Fruit fly (Drosophila melanogaster) whole organism, embryonic: Measurements from ENCODE around the gene CG31922.

Experiments used
- BEAF-32 ChIP-seq: fragments of 200-800 bp; sonication (Bioruptor generic); optimal IDR thresholded peaks from 3 replicates; lab custom pipeline; 2017; ENCODE audit warnings: missing biosample characterization, missing genetic modification characterization, mild to moderate bottlenecking, moderate library complexity, missing genetic modification reagents
- CG11723 ChIP-seq: fragments of 200-800 bp; sonication (Bioruptor generic); optimal IDR thresholded peaks from 2 replicates; lab custom pipeline; 2017; ENCODE audit warnings: missing biosample characterization, mild to moderate bottlenecking, missing genetic modification characterization
- CG12155 ChIP-seq: fragments of 200-800 bp; sonication (Bioruptor generic); optimal IDR thresholded peaks from 3 replicates; lab custom pipeline; 2016; ENCODE audit warnings: missing biosample characterization, missing genetic modification characterization
- CG12236 ChIP-seq: fragments of 200-800 bp; sonication (Bioruptor generic); optimal IDR thresholded peaks from 2 replicates; lab custom pipeline; 2016; ENCODE audit warnings: missing biosample characterization, missing genetic modification characterization
- CG12299 ChIP-seq: fragments of 200-800 bp; sonication (Bioruptor generic); optimal IDR thresholded peaks from 2 replicates; lab custom pipeline; 2018; ENCODE audit warnings: missing biosample characterization, mild to moderate bottlenecking, missing genetic modification characterization
- CG13894 ChIP-seq: fragments of 200-800 bp; sonication (Bioruptor generic); optimal IDR thresholded peaks from 3 replicates; lab custom pipeline; 2018; ENCODE audit warnings: missing biosample characterization, mild to moderate bottlenecking, missing genetic modification characterization, moderate library complexity
- CG14667 ChIP-seq: fragments of 200-800 bp; sonication (Bioruptor generic); IDR thresholded peaks from 2 replicates; pipeline ENCODE4 v1.3.6; 2022; ENCODE audit warnings: missing biosample characterization, missing genetic modification characterization
- CG15479 ChIP-seq: fragments of 200-800 bp; sonication (Bioruptor generic); optimal IDR thresholded peaks from 3 replicates; lab custom pipeline; 2019; ENCODE audit warnings: missing biosample characterization, mild to moderate bottlenecking, missing genetic modification characterization, moderate library complexity
- CG1647 ChIP-seq: fragments of 200-800 bp; sonication (Bioruptor generic); optimal IDR thresholded peaks from 3 replicates; lab custom pipeline; 2016; ENCODE audit warnings: missing biosample characterization, missing genetic modification characterization
- CG16863 ChIP-seq: fragments of 200-800 bp; sonication (Bioruptor generic); optimal IDR thresholded peaks from 3 replicates; lab custom pipeline; 2016; ENCODE audit warnings: missing biosample characterization, missing genetic modification characterization
- CG17359 ChIP-seq: fragments of 200-800 bp; sonication (Bioruptor generic); optimal IDR thresholded peaks from 3 replicates; lab custom pipeline; 2018; ENCODE audit warnings: missing biosample characterization, mild to moderate bottlenecking, missing genetic modification characterization, moderate library complexity
- CG2120 ChIP-seq: fragments of 200-800 bp; sonication (Bioruptor generic); optimal IDR thresholded peaks from 3 replicates; lab custom pipeline; 2016; ENCODE audit warnings: missing biosample characterization, missing genetic modification characterization
- CG2678 ChIP-seq: fragments of 200-800 bp; sonication (Bioruptor generic); optimal IDR thresholded peaks from 3 replicates; lab custom pipeline; 2019; ENCODE audit warnings: missing biosample characterization, mild to moderate bottlenecking, missing genetic modification characterization, moderate library complexity
- CG3065 ChIP-seq: fragments of 200-800 bp; sonication (Bioruptor generic); optimal IDR thresholded peaks from 2 replicates; lab custom pipeline; 2016; ENCODE audit warnings: missing biosample characterization, missing genetic modification characterization
- CG32532 ChIP-seq: fragments of 200-800 bp; sonication (Bioruptor generic); IDR thresholded peaks from 2 replicates; pipeline ENCODE4 v1.3.6; 2022; ENCODE audit warnings: missing biosample characterization, missing genetic modification characterization
- CG34422 ChIP-seq: fragments of 200-800 bp; sonication (Bioruptor generic); IDR thresholded peaks from 3 replicates; pipeline ENCODE4 v1.3.6; 2022; ENCODE audit warnings: missing biosample characterization, missing genetic modification characterization
- CG4617 ChIP-seq: fragments of 200-800 bp; sonication (Bioruptor generic); optimal IDR thresholded peaks from 3 replicates; lab custom pipeline; 2016; ENCODE audit warnings: missing biosample characterization, missing genetic modification characterization, borderline replicate concordance
- CG8765 ChIP-seq: fragments of 200-800 bp; sonication (Bioruptor generic); IDR thresholded peaks from 2 replicates; pipeline ENCODE4 v1.3.6; 2022; ENCODE audit warnings: missing biosample characterization, missing genetic modification characterization
- CG9797 ChIP-seq: fragments of 200-800 bp; sonication (Bioruptor generic); optimal IDR thresholded peaks from 3 replicates; lab custom pipeline; 2018; ENCODE audit warnings: missing biosample characterization, mild to moderate bottlenecking, missing genetic modification characterization
- Dbx ChIP-seq: fragments of 200-800 bp; sonication (Bioruptor generic); IDR thresholded peaks from 3 replicates; pipeline ENCODE4 v1.3.6; 2022; ENCODE audit warnings: missing biosample characterization, missing genetic modification characterization
- Doc3 ChIP-seq: fragments of 200-800 bp; sonication (Bioruptor generic); IDR thresholded peaks from 3 replicates; pipeline ENCODE4 v1.3.6; 2022; ENCODE audit warnings: missing biosample characterization, missing genetic modification characterization; ENCODE audit not compliant: partially characterized antibody
- Hmx ChIP-seq: fragments of 200-800 bp; sonication (Bioruptor generic); optimal IDR thresholded peaks from 2 replicates; lab custom pipeline; 2016; ENCODE audit warnings: missing biosample characterization, missing genetic modification characterization
- Hr3 ChIP-seq: fragments of 200-800 bp; sonication (Bioruptor generic); optimal IDR thresholded peaks from 3 replicates; lab custom pipeline; 2016; ENCODE audit warnings: missing biosample characterization, missing genetic modification characterization
- MESR4 ChIP-seq: fragments of 200-800 bp; sonication (Bioruptor generic); optimal IDR thresholded peaks from 2 replicates; lab custom pipeline; 2018; ENCODE audit warnings: missing biosample characterization, mild to moderate bottlenecking, missing genetic modification characterization, moderate library complexity
- Side ChIP-seq: fragments of 200-800 bp; sonication (Bioruptor generic); optimal IDR thresholded peaks from 2 replicates; lab custom pipeline; 2016; ENCODE audit warnings: missing biosample characterization, missing genetic modification characterization
- Sry-β ChIP-seq: fragments of 200-800 bp; sonication (Bioruptor generic); optimal IDR thresholded peaks from 2 replicates; lab custom pipeline; 2018; ENCODE audit warnings: missing biosample characterization, mild to moderate bottlenecking, missing genetic modification characterization, moderate library complexity
- Sry-δ ChIP-seq: fragments of 200-800 bp; sonication (Bioruptor generic); optimal IDR thresholded peaks from 2 replicates; lab custom pipeline; 2016; ENCODE audit warnings: missing biosample characterization, missing genetic modification characterization
- Trl ChIP-seq, 3 experiments: fragments of >200 bp in 2 of 3; fragments of 200-800 bp in 1 of 3; sonication (Bioruptor generic) in 1 of 3; optimal IDR thresholded peaks; 2 replicates in 1 of 3; 3 replicates in 2 of 3; lab custom pipeline; 2016 to 2017; ENCODE audit warnings: missing biosample characterization in 1 of 3, missing genetic modification characterization in 1 of 3
- aop ChIP-seq: fragments of 200-800 bp; sonication (Bioruptor generic); IDR thresholded peaks from 2 replicates; pipeline ENCODE4 v1.3.6; 2022; ENCODE audit warnings: missing biosample characterization, missing genetic modification characterization
- ato ChIP-seq: fragments of 200-800 bp; sonication (Bioruptor generic); IDR thresholded peaks from 2 replicates; pipeline ENCODE4 v1.3.6; 2022; ENCODE audit warnings: missing biosample characterization, missing genetic modification characterization; ENCODE audit not compliant: partially characterized antibody
- chinmo ChIP-seq: fragments of 200-800 bp; sonication (Bioruptor generic); IDR thresholded peaks from 4 replicates; pipeline ENCODE4 v1.3.6; 2022; ENCODE audit warnings: missing biosample characterization, missing genetic modification characterization; ENCODE audit not compliant: partially characterized antibody
- chm ChIP-seq: fragments of 200-800 bp; sonication (Bioruptor generic); IDR thresholded peaks from 2 replicates; pipeline ENCODE4 v1.3.6; 2022; ENCODE audit warnings: missing biosample characterization, missing genetic modification characterization
- croc ChIP-seq: fragments of 200-800 bp; sonication (Bioruptor generic); conservative IDR thresholded peaks from 3 replicates; pipeline ENCODE4 v1.3.6; 2022; ENCODE audit warnings: missing biosample characterization, missing genetic modification characterization
- da ChIP-seq: fragments of 200-800 bp; sonication (Bioruptor generic); optimal IDR thresholded peaks from 2 replicates; lab custom pipeline; 2016; ENCODE audit warnings: missing biosample characterization, missing genetic modification characterization
- danr ChIP-seq: fragments of 200-800 bp; sonication (Bioruptor generic); IDR thresholded peaks from 2 replicates; pipeline ENCODE4 v1.3.6; 2022; ENCODE audit warnings: missing biosample characterization, missing genetic modification characterization
- ems ChIP-seq: fragments of 200-800 bp; sonication (Bioruptor generic); optimal IDR thresholded peaks from 3 replicates; lab custom pipeline; 2016; ENCODE audit warnings: missing biosample characterization, missing genetic modification characterization
- ftz-f1 ChIP-seq: fragments of 200-800 bp; sonication (Bioruptor generic); optimal IDR thresholded peaks from 2 replicates; lab custom pipeline; 2016; ENCODE audit warnings: missing biosample characterization, missing genetic modification characterization
- gcm2 ChIP-seq: fragments of 200-800 bp; sonication (Bioruptor generic); optimal IDR thresholded peaks from 2 replicates; lab custom pipeline; 2016; ENCODE audit warnings: missing biosample characterization, missing genetic modification characterization
- gfzf ChIP-seq: fragments of 200-800 bp; sonication (Bioruptor generic); optimal IDR thresholded peaks from 2 replicates; lab custom pipeline; 2016; ENCODE audit warnings: missing biosample characterization, mild to moderate bottlenecking, missing genetic modification characterization, moderate library complexity
- gt ChIP-seq: fragments of 200-800 bp; sonication (Bioruptor generic); IDR thresholded peaks from 2 replicates; pipeline ENCODE4 v1.3.6; 2022; ENCODE audit warnings: missing biosample characterization, missing genetic modification characterization
- ind ChIP-seq: fragments of 200-800 bp; sonication (Bioruptor generic); optimal IDR thresholded peaks from 3 replicates; lab custom pipeline; 2016; ENCODE audit warnings: missing biosample characterization, missing genetic modification characterization
- insv ChIP-seq, 2 experiments: fragments of 200-800 bp; sonication (Bioruptor generic); optimal IDR thresholded peaks; 3 replicates each; lab custom pipeline; 2016 to 2018; ENCODE audit warnings: missing biosample characterization in 2 of 2, missing genetic modification characterization in 2 of 2
- kah ChIP-seq: fragments of 200-800 bp; sonication (Bioruptor generic); optimal IDR thresholded peaks from 2 replicates; lab custom pipeline; 2018; ENCODE audit warnings: missing biosample characterization, mild to moderate bottlenecking, missing genetic modification characterization
- nmo ChIP-seq: fragments of 200-800 bp; sonication (Bioruptor generic); optimal IDR thresholded peaks from 2 replicates; lab custom pipeline; 2018; ENCODE audit warnings: missing biosample characterization, mild to moderate bottlenecking, missing genetic modification characterization, moderate library complexity
- ro ChIP-seq: fragments of 200-800 bp; sonication (Bioruptor generic); IDR thresholded peaks from 2 replicates; pipeline ENCODE4 v1.3.6; 2022; ENCODE audit warnings: missing biosample characterization, missing genetic modification characterization
- sd ChIP-seq: fragments of 200-800 bp; sonication (Bioruptor generic); optimal IDR thresholded peaks from 3 replicates; lab custom pipeline; 2018; ENCODE audit warnings: missing biosample characterization, mild to moderate bottlenecking, missing genetic modification characterization, moderate library complexity
- sens ChIP-seq: fragments of 200-800 bp; sonication (Bioruptor generic); peaks from one replicate; lab custom pipeline; 2016; ENCODE audit warnings: missing biosample characterization, missing genetic modification characterization
- sima ChIP-seq: fragments of 200-800 bp; sonication (Bioruptor generic); optimal IDR thresholded peaks from 2 replicates; lab custom pipeline; 2016; ENCODE audit warnings: missing biosample characterization, missing genetic modification characterization
- sisA ChIP-seq: fragments of 200-800 bp; sonication (Bioruptor generic); IDR thresholded peaks from 2 replicates; pipeline ENCODE4 v1.3.6; 2022; ENCODE audit warnings: missing biosample characterization, missing genetic modification characterization
- sug ChIP-seq: fragments of 200-800 bp; optimal IDR thresholded peaks from 2 replicates; lab custom pipeline; 2019; ENCODE audit warnings: missing biosample characterization, mild to moderate bottlenecking, missing genetic modification characterization, moderate library complexity
- wor ChIP-seq: fragments of 200-800 bp; sonication (Bioruptor generic); IDR thresholded peaks from 2 replicates; pipeline ENCODE4 v1.3.6; 2022; ENCODE audit warnings: missing biosample characterization, missing genetic modification characterization
- z ChIP-seq: fragments of 200-800 bp; sonication (Bioruptor generic); IDR thresholded peaks from 3 replicates; pipeline ENCODE4 v1.3.6; 2022; ENCODE audit warnings: missing biosample characterization, missing genetic modification characterization

CG31922 gene

DNA sequence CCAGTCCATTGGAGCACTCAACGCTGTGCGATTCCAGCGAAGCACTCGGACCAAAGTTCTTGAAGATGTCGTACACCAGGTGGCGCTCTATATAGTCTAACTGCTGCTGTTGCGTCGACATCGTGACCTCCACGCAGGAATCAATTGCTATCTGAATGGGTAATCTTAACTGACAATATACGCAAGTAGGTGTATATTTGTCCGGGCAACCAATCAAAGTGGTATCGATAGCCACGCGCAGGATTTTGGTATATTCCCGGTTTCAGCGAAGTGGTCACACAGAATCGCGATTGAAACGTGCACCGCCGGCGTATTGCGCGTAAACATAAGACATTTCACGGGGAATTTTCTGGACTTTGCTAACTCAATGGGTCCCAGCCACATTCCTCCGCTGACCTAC, 13.8 kb downstream of the CG31922 start, which contains the start of the genes CG5126 and Tgt (continued):
- TF ChIP-seq CG16863 (GFP tag; lab: Kevin White, UChicago) (no peak), nmo (GFP tag; lab: Kevin White, UChicago) (no peak), CG13894 (no peak), sens (GFP tag; lab: Kevin White, UChicago) (no peak), CG11723 (GFP tag; lab: Kevin White, UChicago) (no peak), gcm2 (no peak), BEAF-32 (peak; percentile 70), sug (tag; lab: Kevin White, UChicago) (no peak), danr (GFP tag; lab: Robert Waterston, UW) (no peak), CG2678 (no peak), insv (GFP tag; optimal IDR thresholded peaks at IDR 0.05; lab: Kevin White, UChicago) (no peak), CG17359 (tag; lab: Kevin White, UChicago) (no peak), z (GFP tag; lab: Robert Waterston, UW) (no peak), kah (GFP tag; lab: Kevin White, UChicago) (no peak), MESR4 (GFP tag; lab: Kevin White, UChicago) (peak; percentile 55), ems (GFP tag; lab: Kevin White, UChicago) (no peak), da (GFP tag; lab: Kevin White, UChicago) (no peak), CG4617 (no peak), CG32532 (GFP tag; lab: Robert Waterston, UW) (no peak), Sry-δ (GFP tag; lab: Kevin White, UChicago) (peak; percentile 54), aop (GFP tag; lab: Robert Waterston, UW) (no peak), CG34422 (GFP tag; lab: Robert Waterston, UW) (peak; percentile 65; the same call in 1 of the 3 replicates), CG12299 (tag; lab: Kevin White, UChicago) (no peak), CG14667 (GFP tag; lab: Robert Waterston, UW) (no peak), CG2120 (GFP tag; lab: Kevin White, UChicago) (no peak), sisA (GFP tag; lab: Robert Waterston, UW) (no peak), Dbx (GFP tag; lab: Robert Waterston, UW) (no peak), CG8765 (GFP tag; lab: Robert Waterston, UW) (no peak), CG12236 (GFP tag; lab: Kevin White, UChicago) (no peak), CG1647 (GFP tag; lab: Kevin White, UChicago) (no peak), wor (GFP tag; lab: Robert Waterston, UW) (no peak), Hr3 (no peak), Doc3 (GFP tag; lab: Robert Waterston, UW) (0 out of 3 replicates have a peak, but pooled peaks have one; percentile 36), Hmx (GFP tag; lab: Kevin White, UChicago) (no peak), sima (GFP tag; lab: Kevin White, UChicago) (no peak), ftz-f1 (GFP tag; lab: Kevin White, UChicago) (peak; percentile 63), Trl (optimal IDR thresholded peaks at IDR 0.05; lab: Kevin White, UChicago) (no peak), Trl (GFP tag; optimal IDR thresholded peaks at IDR 0.05; lab: Kevin White, UChicago) (no peak), chm (no peak), CG9797 (GFP tag; lab: Kevin White, UChicago) (peak; percentile 63), ind (no peak), croc (GFP tag; lab: Robert Waterston, UW) (no peak), chinmo (GFP tag; lab: Robert Waterston, UW) (peak; percentile 87; the same call in 2 of the 4 replicates), CG12155 (GFP tag; lab: Kevin White, UChicago) (no peak), Sry-β (GFP tag; lab: Kevin White, UChicago) (no peak), ato (GFP tag; lab: Robert Waterston, UW) (peak; percentile 5; the same call in 1 of the 2 replicates), CG15479 (no peak), gfzf (GFP tag; lab: Kevin White, UChicago) (peak; percentile 80), gt (no peak), sd (tag; lab: Kevin White, UChicago) (no peak), ro (GFP tag; lab: Robert Waterston, UW) (no peak), Side (GFP tag; lab: Kevin White, UChicago) (no peak), CG3065 (GFP tag; lab: Kevin White, UChicago) (no peak)
